Worm (Caenorhabditis elegans): ENCODE results near the gene ZC443.1.
A peak's percentile ranks its signal among the peaks of the same experiment; 100 is the strongest.

ZC443.1 gene

ce11 chrV:12814481-12814882 is 4.6 kb upstream of the ZC443.1 start (continued):
- TF ChIP-seq unc-98 (GFP tag; IDR thresholded peaks at IDR 0.05) (no peak), C16A3.4 (tag; optimal IDR thresholded peaks at IDR 0.05) (no peak), ceh-82 (tag; optimal IDR thresholded peaks at IDR 0.05) (peak; percentile 32 to 53 (median 51)), aha-1 (tag; optimal IDR thresholded peaks at IDR 0.05) (no peak), pag-3 (tag; optimal IDR thresholded peaks at IDR 0.05; ENCODE audit: borderline replicate concordance, insufficient read depth) (no peak), tbx-2 (tag; optimal IDR thresholded peaks at IDR 0.05) (peak; percentile 72), skn-1 (tag; optimal IDR thresholded peaks at IDR 0.05) (peak; percentile 44), ama-1 (optimal IDR thresholded peaks at IDR 0.05) (no peak), lin-35 (GFP tag; optimal IDR thresholded peaks at IDR 0.05) (peak; percentile 54 to 63), nhr-76 (tag; optimal IDR thresholded peaks at IDR 0.05) (no peak), efl-1 (optimal IDR thresholded peaks at IDR 0.05) (peak; percentile 62 to 75), efl-1 (GFP tag; optimal IDR thresholded peaks at IDR 0.05 in 1 of 2) (peak; percentile 37 to 91), dpl-1 (GFP tag; optimal IDR thresholded peaks at IDR 0.05) (peak; percentile 15 to 42 (median 40)), xbp-1 (tag; optimal IDR thresholded peaks at IDR 0.05) (peak; percentile 47), fos-1 (tag; optimal IDR thresholded peaks at IDR 0.05) (peak; percentile 14), zag-1 (tag; optimal IDR thresholded peaks at IDR 0.05) (no peak), mdl-1 (tag; optimal IDR thresholded peaks at IDR 0.05) (peak in 1 of 2 experiments; percentile 77), ets-5 (GFP tag; IDR thresholded peaks at IDR 0.05) (no peak), fkh-10 (GFP tag; optimal IDR thresholded peaks at IDR 0.05) (peak; percentile 81), egl-13 (tag; optimal IDR thresholded peaks at IDR 0.05) (peak; percentile 37), nhr-90 (tag; optimal IDR thresholded peaks at IDR 0.05; ENCODE audit: poor library complexity) (no peak), fkh-8 (tag; optimal IDR thresholded peaks at IDR 0.05) (peak; percentile 87), nhr-12 (tag; optimal IDR thresholded peaks at IDR 0.05) (no peak)

ce11 chrV:12814022-12814421 is 4.1 kb upstream of the ZC443.1 start, which contains the start of gene ZC443.3:
ZC443.3 (minus strand) TSS chrV:12814122.
- no peak for TF ChIP-seq efl-1 (optimal IDR thresholded peaks at IDR 0.05)
- TF ChIP-seq efl-1 (GFP tag; optimal IDR thresholded peaks at IDR 0.05 in 1 of 2): no peak
- peak; percentile 82 for TF ChIP-seq blmp-1 (tag; optimal IDR thresholded peaks at IDR 0.05)
- TF ChIP-seq pag-3 (tag; optimal IDR thresholded peaks at IDR 0.05; ENCODE audit: borderline replicate concordance, insufficient read depth): peak; percentile 31

ce11 chrV:12811810-12812209 is 1.9 kb upstream of the ZC443.1 start:
- TF ChIP-seq efl-1 (optimal IDR thresholded peaks at IDR 0.05): no peak
- TF ChIP-seq efl-1 (GFP tag; optimal IDR thresholded peaks at IDR 0.05 in 1 of 2): peak in 1 of 2 experiments; percentile 43
- TF ChIP-seq lin-35 (GFP tag; optimal IDR thresholded peaks at IDR 0.05): no peak
- TF ChIP-seq lin-39 (tag; optimal IDR thresholded peaks at IDR 0.05): no peak
- peak; percentile 4 for TF ChIP-seq rnt-1 (tag; optimal IDR thresholded peaks at IDR 0.05)
- no peak for TF ChIP-seq zag-1 (tag; optimal IDR thresholded peaks at IDR 0.05)
- TF ChIP-seq sox-4 (tag; optimal IDR thresholded peaks at IDR 0.05): no peak
- no peak for TF ChIP-seq C16A3.4 (tag; optimal IDR thresholded peaks at IDR 0.05)
- peak; percentile 55 for TF ChIP-seq ama-1 (optimal IDR thresholded peaks at IDR 0.05)
- TF ChIP-seq pag-3 (tag; optimal IDR thresholded peaks at IDR 0.05; ENCODE audit: borderline replicate concordance, insufficient read depth): no peak
- TF ChIP-seq snu-23 (GFP tag; optimal IDR thresholded peaks at IDR 0.05): no peak
- no peak for TF ChIP-seq hlh-17 (GFP tag; optimal IDR thresholded peaks at IDR 0.05; ENCODE audit: borderline replicate concordance)
- peak; percentile 50 for TF ChIP-seq pax-3 (tag; optimal IDR thresholded peaks at IDR 0.05)
- no peak for TF ChIP-seq F16B12.6 (tag; optimal IDR thresholded peaks at IDR 0.05)

- TF ChIP-seq tlp-1 (tag; optimal IDR thresholded peaks at IDR 0.05) (no peak), rnt-1 (tag; optimal IDR thresholded peaks at IDR 0.05) (no peak), fos-1 (tag; optimal IDR thresholded peaks at IDR 0.05) (no peak), nhr-47 (tag; optimal IDR thresholded peaks at IDR 0.05) (no peak), fkh-8 (tag; optimal IDR thresholded peaks at IDR 0.05) (no peak), nhr-12 (tag; optimal IDR thresholded peaks at IDR 0.05) (no peak), skn-1 (tag; optimal IDR thresholded peaks at IDR 0.05) (no peak), hpl-2 (GFP tag; optimal IDR thresholded peaks at IDR 0.05) (no peak), egl-27 (tag; optimal IDR thresholded peaks at IDR 0.05) (no peak), unc-62 (GFP tag; optimal IDR thresholded peaks at IDR 0.05) (no peak), ceh-88 (GFP tag; IDR thresholded peaks at IDR 0.05) (no peak), tbx-2 (tag; optimal IDR thresholded peaks at IDR 0.05) (no peak), ceh-90 (tag; optimal IDR thresholded peaks at IDR 0.05) (no peak), hlh-4 (tag; optimal IDR thresholded peaks at IDR 0.05) (no peak)
Observed at ce11 chrV:12811126-12811525, 1.2 kb upstream of the ZC443.1 start, which contains the start of gene ZC443.2. ZC443.2 (minus strand) TSS chrV:12811192.
